Worm (Caenorhabditis elegans): ENCODE data around the gene ZC506.1.
A peak's percentile ranks its signal among the peaks of the same experiment; 100 is the strongest.

The ZC506.1 gene

ce11 chrX:9917362-9917761 is 41.4 kb upstream of the ZC506.1 start, which contains the start of gene F21G4.6:
TSS of gene F21G4.6 (minus strand) at chrX:9917448.
- TF ChIP-seq ama-1 (optimal IDR thresholded peaks at IDR 0.05), result no peak
- TF ChIP-seq attf-4 (tag; optimal IDR thresholded peaks at IDR 0.05), result no peak

ce11 chrX:9918997-9919396 is 39.8 kb upstream of the ZC506.1 start, which contains the start of gene folr-1:
TSS of gene folr-1 (plus strand) at chrX:9919297.
- no peak for TF ChIP-seq mxl-2 (GFP tag; conservative IDR thresholded peaks at IDR 0.05)
- TF ChIP-seq daf-16 (GFP tag; optimal IDR thresholded peaks at IDR 0.05), result no peak
- TF ChIP-seq daf-16 (tag; optimal IDR thresholded peaks at IDR 0.05), result no peak
- TF ChIP-seq tag-97 (GFP tag; IDR thresholded peaks at IDR 0.05), result no peak
- no peak for TF ChIP-seq D1046.2 (GFP tag; IDR thresholded peaks at IDR 0.05)
- no peak for TF ChIP-seq ctbp-1 (GFP tag; IDR thresholded peaks at IDR 0.05)
- no peak for TF ChIP-seq duxl-1 (tag; optimal IDR thresholded peaks at IDR 0.05; ENCODE audit: poor library complexity)
- TF ChIP-seq ces-1 (GFP tag; optimal IDR thresholded peaks at IDR 0.05), result no peak
- no peak for TF ChIP-seq pha-4 (GFP tag; IDR thresholded peaks at IDR 0.05)
- TF ChIP-seq pha-4 (tag; optimal IDR thresholded peaks at IDR 0.05), result no peak
- no peak for TF ChIP-seq gei-8 (GFP tag; optimal IDR thresholded peaks at IDR 0.05)
- no peak for TF ChIP-seq saeg-2 (GFP tag; IDR thresholded peaks at IDR 0.05)
- TF ChIP-seq hmg-1.1 (GFP tag; IDR thresholded peaks at IDR 0.05), result no peak
- TF ChIP-seq Y75B8A.6 (GFP tag; IDR thresholded peaks at IDR 0.05), result no peak
- TF ChIP-seq ceh-62 (tag; optimal IDR thresholded peaks at IDR 0.05), result no peak
- no peak for TF ChIP-seq cey-2 (tag; optimal IDR thresholded peaks at IDR 0.05; ENCODE audit: borderline replicate concordance, insufficient read depth)
- no peak for TF ChIP-seq Y105C5A.15 (GFP tag; IDR thresholded peaks at IDR 0.05)
- TF ChIP-seq unc-130 (GFP tag; optimal IDR thresholded peaks at IDR 0.05), result no peak

ce11 chrX:9921257-9921656 is 37.5 kb upstream of the ZC506.1 start, which contains the start of gene C17G1.2:
TSS of gene C17G1.2 (plus strand) at chrX:9921557.
- TF ChIP-seq lin-38 (GFP tag; IDR thresholded peaks at IDR 0.05), result no peak

- peak; percentile 31 for TF ChIP-seq dve-1 (tag; optimal IDR thresholded peaks at IDR 0.05; ENCODE audit: insufficient read depth)
- TF ChIP-seq lir-3 (tag; optimal IDR thresholded peaks at IDR 0.05), result no peak
- no peak for TF ChIP-seq sdz-12 (GFP tag; optimal IDR thresholded peaks at IDR 0.05)
- TF ChIP-seq php-3 (GFP tag; IDR thresholded peaks at IDR 0.05), result 0 out of 2 replicates have a peak, but pooled peaks have one; percentile 29
- TF ChIP-seq daf-16 (GFP tag; optimal IDR thresholded peaks at IDR 0.05), result no peak
- TF ChIP-seq daf-16 (tag; optimal IDR thresholded peaks at IDR 0.05), result peak; percentile 72
- peak; percentile 89 for TF ChIP-seq pqm-1 (tag; optimal IDR thresholded peaks at IDR 0.05)
- no peak for TF ChIP-seq Y48G9A.11 (GFP tag; IDR thresholded peaks at IDR 0.05)
- peak; percentile 63 for TF ChIP-seq nhr-28 (tag; optimal IDR thresholded peaks at IDR 0.05)
Measured at ce11 chrX:9924962-9925361, 33.8 kb upstream of the ZC506.1 start, which contains the start of gene ugt-23. TSS of gene ugt-23 (minus strand) at chrX:9925173.

ce11 chrX:9927993-9928392 is 30.8 kb upstream of the ZC506.1 start:
- peak; percentile 22 for TF ChIP-seq nhr-11 (tag; optimal IDR thresholded peaks at IDR 0.05)
- TF ChIP-seq aha-1 (tag), result peak; percentile 36
- peak; percentile 34 for TF ChIP-seq hlh-30 (tag; optimal IDR thresholded peaks at IDR 0.05; ENCODE audit: insufficient read depth)
- no peak for TF ChIP-seq lim-7 (GFP tag; IDR thresholded peaks at IDR 0.05)

ce11 chrX:9931362-9931761 is 27.4 kb upstream of the ZC506.1 start, which contains the start of gene nra-3:
TSS of gene nra-3 (minus strand) at chrX:9931462.
- no peak for TF ChIP-seq rbr-2 (tag; optimal IDR thresholded peaks at IDR 0.05)
- TF ChIP-seq dmd-6 (GFP tag; IDR thresholded peaks at IDR 0.05), result no peak
- no peak for TF ChIP-seq ceh-28 (tag; optimal IDR thresholded peaks at IDR 0.05)
- 0 out of 2 replicates have a peak, but pooled peaks have one; percentile 15 for TF ChIP-seq set-16 (GFP tag; IDR thresholded peaks at IDR 0.05)
- TF ChIP-seq ceh-44 (GFP tag; IDR thresholded peaks at IDR 0.05), result no peak
- no peak for TF ChIP-seq lir-3 (tag; optimal IDR thresholded peaks at IDR 0.05)
- no peak for TF ChIP-seq Y75B8A.6 (GFP tag; IDR thresholded peaks at IDR 0.05)
- TF ChIP-seq saeg-2 (GFP tag; IDR thresholded peaks at IDR 0.05), result no peak
- TF ChIP-seq ctbp-1 (GFP tag; IDR thresholded peaks at IDR 0.05), result 0 out of 2 replicates have a peak, but pooled peaks have one; percentile 17
- TF ChIP-seq dmd-8 (GFP tag; IDR thresholded peaks at IDR 0.05), result no peak
- no peak for TF ChIP-seq ztf-7 (tag; optimal IDR thresholded peaks at IDR 0.05)
- TF ChIP-seq tag-97 (GFP tag; IDR thresholded peaks at IDR 0.05), result 0 out of 2 replicates have a peak, but pooled peaks have one; percentile 27
- TF ChIP-seq nhr-28 (tag; optimal IDR thresholded peaks at IDR 0.05), result no peak
